Worm (Caenorhabditis elegans) whole organism, L3 larva: ENCODE results near the gene gcy-19.

Experiments used
- ceh-16 ChIP-seq: sonication (generic microtip); optimal IDR thresholded peaks from 2 replicates; lab custom pipeline; 2017; ENCODE audit warnings: missing biosample characterization, missing genetic modification characterization
- elt-3 ChIP-seq, 3 experiments: fragments of 150-350 bp in 1 of 3; sonication (generic microtip) in 2 of 3; optimal IDR thresholded peaks; 2 replicates in 2 of 3; 4 replicates in 1 of 3; lab custom pipeline; 2014 to 2017; ENCODE audit warnings: missing biosample characterization in 3 of 3, missing genetic modification characterization in 3 of 3
- fkh-10 ChIP-seq: sonication (generic microtip); optimal IDR thresholded peaks from 2 replicates; lab custom pipeline; 2017; ENCODE audit warnings: missing biosample characterization, missing genetic modification reagents, missing genetic modification characterization
- jun-1 ChIP-seq: fragments of 150-350 bp; optimal IDR thresholded peaks from 2 replicates; lab custom pipeline; 2014; ENCODE audit warnings: missing biosample characterization, missing genetic modification reagents, missing genetic modification characterization
- mdl-1 ChIP-seq: fragments of 150-350 bp; optimal IDR thresholded peaks from 2 replicates; lab custom pipeline; 2014; ENCODE audit warnings: missing biosample characterization, missing genetic modification characterization
- nhr-12 ChIP-seq: fragments of 150-350 bp; optimal IDR thresholded peaks from 2 replicates; lab custom pipeline; 2014; ENCODE audit warnings: missing biosample characterization, missing genetic modification characterization
- tbx-2 ChIP-seq: sonication (generic microtip); optimal IDR thresholded peaks from 2 replicates; lab custom pipeline; 2016; ENCODE audit warnings: mild to moderate bottlenecking, missing genetic modification characterization, missing compliant biosample characterization
- unc-62 ChIP-seq: fragments of 150-350 bp; sonication (generic microtip); optimal IDR thresholded peaks from 4 replicates; lab custom pipeline; 2014; ENCODE audit warnings: missing biosample characterization, missing genetic modification reagents, missing genetic modification characterization
- zag-1 ChIP-seq: fragments of 150-350 bp; optimal IDR thresholded peaks from 2 replicates; lab custom pipeline; 2014; ENCODE audit warnings: missing biosample characterization, missing genetic modification characterization
- ztf-11 ChIP-seq: fragments of 150-350 bp; optimal IDR thresholded peaks from 2 replicates; lab custom pipeline; 2014; ENCODE audit warnings: missing biosample characterization, missing genetic modification characterization
- ztf-4 ChIP-seq: fragments of 150-350 bp; optimal IDR thresholded peaks from 2 replicates; lab custom pipeline; 2014; ENCODE audit warnings: missing biosample characterization, missing genetic modification characterization

ce11 chrII:3220723-3221122 is 38.4 kb downstream of the gcy-19 start, which contains the start of gene ZC239.22:
- TF ChIP-seq ztf-4 (tag; lab: Kevin White, UChicago) = no peak
- no peak for TF ChIP-seq nhr-12 (tag; lab: Kevin White, UChicago)
- no peak for TF ChIP-seq ceh-16 (tag; lab: Kevin White, UChicago)
- no peak for TF ChIP-seq jun-1
- no peak for TF ChIP-seq elt-3 (tag; optimal IDR thresholded peaks at IDR 0.05; lab: Kevin White, UChicago)
- no peak for TF ChIP-seq unc-62 (GFP tag; lab: Kevin White, UChicago)
- TF ChIP-seq tbx-2 = no peak
- no peak for TF ChIP-seq zag-1
- no peak for TF ChIP-seq mdl-1 (tag; lab: Kevin White, UChicago)
- TF ChIP-seq fkh-10 (GFP tag; lab: Kevin White, UChicago) = no peak
- TF ChIP-seq ztf-11 = no peak
